Fruit fly (Drosophila melanogaster): ENCODE data around the gene eys.

DNA sequence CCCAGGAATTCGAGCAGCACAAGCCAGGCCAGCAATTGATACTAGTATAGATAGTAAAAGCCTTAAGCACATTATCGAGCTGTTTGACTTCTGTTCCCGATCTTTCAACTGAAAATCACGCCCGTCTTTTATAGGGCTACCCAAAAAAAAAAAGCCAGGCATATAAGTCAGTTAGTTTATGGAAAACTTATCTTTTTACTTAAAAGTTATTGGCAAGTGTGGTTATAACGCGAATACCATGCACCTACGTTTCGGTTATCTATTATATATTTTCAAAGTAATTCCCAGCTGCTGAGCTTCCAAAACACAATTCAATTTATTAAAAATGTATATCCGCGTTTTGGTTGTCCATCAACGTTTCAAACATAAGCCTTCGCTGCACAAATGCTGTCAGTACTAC lies 24.7 kb upstream of the eys start, which contains the start of gene CG31681:
- TF ChIP-seq svp (GFP tag) = no peak
- no peak for TF ChIP-seq spab (GFP tag; optimal IDR thresholded peaks at IDR 0.05)
- TF ChIP-seq Smox (GFP tag; optimal IDR thresholded peaks at IDR 0.05) = no peak
- no peak for TF ChIP-seq CG8319 (GFP tag; optimal IDR thresholded peaks at IDR 0.05)
- no peak for TF ChIP-seq OdsH (GFP tag; optimal IDR thresholded peaks at IDR 0.05)
- TF ChIP-seq fkh (GFP tag; optimal IDR thresholded peaks at IDR 0.05) = no peak
- TF ChIP-seq CG16779 (tag; optimal IDR thresholded peaks at IDR 0.05) = no peak
- TF ChIP-seq CG6163 (GFP tag; IDR thresholded peaks at IDR 0.05) = no peak
- TF ChIP-seq Hr39 (GFP tag; optimal IDR thresholded peaks at IDR 0.05) = no peak
- TF ChIP-seq CG11902 (GFP tag; optimal IDR thresholded peaks at IDR 0.05) = no peak
- TF ChIP-seq Sox102F (GFP tag; optimal IDR thresholded peaks at IDR 0.05) = no peak
- TF ChIP-seq Sox14 (GFP tag; optimal IDR thresholded peaks at IDR 0.05) = no peak
